Worm (Caenorhabditis elegans) whole organism, midembryonic: ENCODE results near the gene F35G12.12.

ENCODE experiments used
- cog-1 ChIP-seq: sonication (generic microtip); optimal IDR thresholded peaks from 2 replicates; lab custom pipeline; 2016; ENCODE audit warnings: missing genetic modification characterization, missing compliant biosample characterization
- flt-1 ChIP-seq: fragments of 200-800 bp; sonication (Bioruptor generic); IDR thresholded peaks from 2 replicates; pipeline ENCODE4 v1.3.6; 2022; ENCODE audit warnings: missing genetic modification characterization, missing compliant biosample characterization
- klf-2 ChIP-seq: fragments of 200-800 bp; sonication (Bioruptor generic); conservative IDR thresholded peaks from 2 replicates; pipeline ENCODE4 v1.3.6; 2022; ENCODE audit warnings: missing genetic modification reagents, missing genetic modification characterization, missing compliant biosample characterization
- med-1 ChIP-seq: sonication (generic microtip); optimal IDR thresholded peaks from 2 replicates; lab custom pipeline; 2017; ENCODE audit warnings: missing genetic modification characterization, mild to moderate bottlenecking, missing compliant biosample characterization, antibody characterized with exemption, missing genetic modification reagents; ENCODE audit not compliant: insufficient read depth
- ref-1 ChIP-seq: fragments of 200-800 bp; sonication (Bioruptor generic); conservative IDR thresholded peaks from 2 replicates; pipeline ENCODE4 v1.3.6; 2022; ENCODE audit warnings: missing genetic modification reagents, missing genetic modification characterization, missing compliant biosample characterization
- ztf-29 ChIP-seq: fragments of 200-800 bp; sonication (Bioruptor generic); IDR thresholded peaks from 2 replicates; pipeline ENCODE4 v1.3.6; 2022; ENCODE audit warnings: missing genetic modification reagents, missing genetic modification characterization, missing compliant biosample characterization

ce11 chrIII:4587177-4587576, 5.6 kb downstream of the F35G12.12 start, which contains the start of the genes F35G12.7 and smc-4:
- TF ChIP-seq klf-2 (GFP tag; lab: Robert Waterston, UW) (no peak), ref-1 (no peak), ztf-29 (GFP tag; lab: Robert Waterston, UW) (no peak), cog-1 (no peak), med-1 (GFP tag; lab: Kevin White, UChicago) (no peak), flt-1 (GFP tag; lab: Robert Waterston, UW) (no peak; the same call in 1 of the 2 replicates)
